Worm (Caenorhabditis elegans): ENCODE results near the gene F27B3.6.

DNA sequence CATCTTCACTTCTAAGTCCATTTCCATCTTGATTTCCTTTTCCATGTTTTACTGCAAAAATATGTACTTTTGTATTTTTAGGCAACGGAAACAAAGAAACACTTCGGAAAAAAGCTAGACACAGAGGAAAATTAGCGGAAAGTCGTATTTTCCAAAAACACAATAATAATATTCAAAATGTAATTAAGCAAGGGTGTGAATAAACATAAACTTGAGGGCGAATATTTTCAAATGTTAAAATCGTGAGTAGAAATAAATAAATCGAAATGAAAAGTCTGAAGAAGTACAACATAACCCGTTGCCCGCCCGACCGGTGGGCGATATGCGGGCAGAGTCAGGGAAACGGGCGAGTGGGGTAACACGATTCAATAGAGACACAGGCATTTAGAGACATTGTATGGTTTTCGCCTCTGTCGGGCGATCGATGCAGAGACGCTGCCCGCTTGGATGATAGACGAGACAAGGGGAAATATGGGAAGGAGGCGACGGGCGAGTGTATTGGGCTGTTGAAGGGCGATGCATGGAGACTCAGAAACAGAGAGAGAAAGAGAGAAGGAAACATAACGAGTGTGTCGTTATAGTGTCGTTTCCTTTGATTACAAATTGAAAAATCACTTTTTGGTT lies 41.3 kb downstream of the F27B3.6 start, which contains the start of gene C09E7.4:
- TF ChIP-seq him-1 (tag; optimal IDR thresholded peaks at IDR 0.05), result no peak
- no peak for TF ChIP-seq dao-5 (tag; optimal IDR thresholded peaks at IDR 0.05)
- TF ChIP-seq W03F9.2 (tag; optimal IDR thresholded peaks at IDR 0.05), result no peak

Measured in whole organism, L4/young adult.